Fruit fly (Drosophila melanogaster): ENCODE measurements around the gene GATAe.

Gene GATAe

dm6 chr3R:15972979-15973486 is 35.9 kb upstream of the GATAe start, which contains the start of gene Hel89B (continued):
- peak; percentile 63 for TF ChIP-seq gsb-n (tag; optimal IDR thresholded peaks at IDR 0.05)
- TF ChIP-seq ab (GFP tag; optimal IDR thresholded peaks at IDR 0.05), result no peak
- TF ChIP-seq Spps (tag; optimal IDR thresholded peaks at IDR 0.05), result no peak
- TF ChIP-seq HmgZ (tag; optimal IDR thresholded peaks at IDR 0.05), result peak; percentile 65
- peak; percentile 53 for TF ChIP-seq ems (GFP tag; optimal IDR thresholded peaks at IDR 0.05)
- no peak for TF ChIP-seq h (optimal IDR thresholded peaks at IDR 0.05)
- TF ChIP-seq da (GFP tag; optimal IDR thresholded peaks at IDR 0.05), result no peak
- peak; percentile 89 for TF ChIP-seq CG2116 (GFP tag; optimal IDR thresholded peaks at IDR 0.05)
- TF ChIP-seq kay (GFP tag; optimal IDR thresholded peaks at IDR 0.05), result peak; percentile 22
- TF ChIP-seq trem (tag; optimal IDR thresholded peaks at IDR 0.05), result peak; percentile 89
- peak; percentile 60 for TF ChIP-seq CG8924 (tag; optimal IDR thresholded peaks at IDR 0.05)
- peak; percentile 80 for TF ChIP-seq Xbp1 (GFP tag; optimal IDR thresholded peaks at IDR 0.05)
- TF ChIP-seq CoRest (tag; optimal IDR thresholded peaks at IDR 0.05), result peak; percentile 83
- TF ChIP-seq Antp (GFP tag; optimal IDR thresholded peaks at IDR 0.05), result peak; percentile 50
- no peak for TF ChIP-seq Atf6 (GFP tag; IDR thresholded peaks at IDR 0.05)
- TF ChIP-seq Usf (GFP tag; optimal IDR thresholded peaks at IDR 0.05), result peak; percentile 37
- TF ChIP-seq CG13424 (tag; optimal IDR thresholded peaks at IDR 0.05), result peak; percentile 73
- peak; percentile 2 for TF ChIP-seq CG3407 (GFP tag; optimal IDR thresholded peaks at IDR 0.05)
- TF ChIP-seq pum (GFP tag; optimal IDR thresholded peaks at IDR 0.05), result peak; percentile 75
- no peak for TF ChIP-seq zfh1 (GFP tag; IDR thresholded peaks at IDR 0.05)
- no peak for TF ChIP-seq btn (GFP tag; optimal IDR thresholded peaks at IDR 0.05)
- peak; percentile 39 for TF ChIP-seq CG12769 (tag; optimal IDR thresholded peaks at IDR 0.05)
- TF ChIP-seq pb (GFP tag; optimal IDR thresholded peaks at IDR 0.05), result no peak
- TF ChIP-seq jigr1 (GFP tag; IDR thresholded peaks at IDR 0.05), result no peak
- peak in 1 of 2 experiments; percentile 35 for TF ChIP-seq crp (GFP tag; optimal IDR thresholded peaks at IDR 0.05)
- no peak for TF ChIP-seq odd (GFP tag; optimal IDR thresholded peaks at IDR 0.05)
- peak; percentile 13 for TF ChIP-seq BtbVII (GFP tag; optimal IDR thresholded peaks at IDR 0.05)
- peak; percentile 30 for TF ChIP-seq CG1647 (GFP tag; optimal IDR thresholded peaks at IDR 0.05)
- no peak for TF ChIP-seq CG17361 (GFP tag; IDR thresholded peaks at IDR 0.05)
- TF ChIP-seq CG15696 (tag; optimal IDR thresholded peaks at IDR 0.05), result peak; percentile 73
- TF ChIP-seq CG16815 (GFP tag; optimal IDR thresholded peaks at IDR 0.05), result peak; percentile 62
- TF ChIP-seq chif (GFP tag; optimal IDR thresholded peaks at IDR 0.05), result peak; percentile 52 to 74
- peak; percentile 33 for TF ChIP-seq Dad (GFP tag; optimal IDR thresholded peaks at IDR 0.05)
- TF ChIP-seq CG18764 (GFP tag; optimal IDR thresholded peaks at IDR 0.05), result peak; percentile 51
- TF ChIP-seq Hr51 (GFP tag; optimal IDR thresholded peaks at IDR 0.05), result peak; percentile 22 to 52
- TF ChIP-seq D (optimal IDR thresholded peaks at IDR 0.05), result no peak
- TF ChIP-seq D (GFP tag; optimal IDR thresholded peaks at IDR 0.05), result no peak
- TF ChIP-seq CG17186 (GFP tag; optimal IDR thresholded peaks at IDR 0.05), result peak; percentile 58
- TF ChIP-seq sug (tag; optimal IDR thresholded peaks at IDR 0.05), result peak; percentile 69
- TF ChIP-seq chn (GFP tag; optimal IDR thresholded peaks at IDR 0.05), result peak; percentile 45
- TF ChIP-seq fu2 (GFP tag; optimal IDR thresholded peaks at IDR 0.05), result peak; percentile 34
- TF ChIP-seq Taf1 (GFP tag; IDR thresholded peaks at IDR 0.05), result no peak
- no peak for TF ChIP-seq klu (GFP tag; IDR thresholded peaks at IDR 0.05)
- TF ChIP-seq CG6683 (GFP tag; optimal IDR thresholded peaks at IDR 0.05), result no peak
- peak; percentile 51 for TF ChIP-seq dmrt99B (tag; optimal IDR thresholded peaks at IDR 0.05)
- TF ChIP-seq jumu (GFP tag; optimal IDR thresholded peaks at IDR 0.05), result peak; percentile 76
- no peak for TF ChIP-seq CG2875 (GFP tag; optimal IDR thresholded peaks at IDR 0.05)
- peak; percentile 3 for TF ChIP-seq NK7.1 (GFP tag; optimal IDR thresholded peaks at IDR 0.05)
- peak in 1 of 2 experiments; percentile 10 for TF ChIP-seq tll (GFP tag; optimal IDR thresholded peaks at IDR 0.05)
- TF ChIP-seq dm (GFP tag; optimal IDR thresholded peaks at IDR 0.05), result peak; percentile 60
- TF ChIP-seq lola (GFP tag; optimal IDR thresholded peaks at IDR 0.05), result peak in 2 of 3 experiments; percentile 57 to 99

Data from whole organism, embryonic.